Fruit fly (Drosophila melanogaster): ENCODE data around the gene mtd.
A peak's percentile ranks its signal among the peaks of the same experiment; 100 is the strongest.

mtd gene

dm6 chr3R:5389034-5389433, 38.8 kb upstream of the mtd start:
- no peak for TF ChIP-seq Lpt (GFP tag; optimal IDR thresholded peaks at IDR 0.05)
- no peak for TF ChIP-seq Eip93F (GFP tag; optimal IDR thresholded peaks at IDR 0.05)
- TF ChIP-seq CG6276 (GFP tag; optimal IDR thresholded peaks at IDR 0.05) = no peak
- no peak for TF ChIP-seq esn (GFP tag; optimal IDR thresholded peaks at IDR 0.05)
- TF ChIP-seq Met (GFP tag; optimal IDR thresholded peaks at IDR 0.05) = no peak
- TF ChIP-seq CG6808 (GFP tag; optimal IDR thresholded peaks at IDR 0.05) = no peak
- TF ChIP-seq CG6163 (GFP tag; IDR thresholded peaks at IDR 0.05) = no peak
- no peak for TF ChIP-seq dac (GFP tag; optimal IDR thresholded peaks at IDR 0.05)
- no peak for TF ChIP-seq CG9139 (GFP tag; optimal IDR thresholded peaks at IDR 0.05)
- TF ChIP-seq ss (GFP tag; optimal IDR thresholded peaks at IDR 0.05) = peak; percentile 35 to 37
- peak; percentile 32 for TF ChIP-seq CG1621 (tag; optimal IDR thresholded peaks at IDR 0.05)

- TF ChIP-seq Blimp-1 (GFP tag; optimal IDR thresholded peaks at IDR 0.05) (no peak), spab (GFP tag; optimal IDR thresholded peaks at IDR 0.05) (no peak), Lpt (GFP tag; optimal IDR thresholded peaks at IDR 0.05) (no peak), Gug (GFP tag; IDR thresholded peaks at IDR 0.05) (no peak), CG11902 (GFP tag; optimal IDR thresholded peaks at IDR 0.05) (no peak), acj6 (GFP tag; optimal IDR thresholded peaks at IDR 0.05) (no peak), CG10669 (GFP tag; optimal IDR thresholded peaks at IDR 0.05) (no peak), CG10631 (GFP tag; optimal IDR thresholded peaks at IDR 0.05) (no peak)
These were observed 37.8 kb upstream of the mtd start for dm6 chr3R:5387996-5388395.

- TF ChIP-seq CG8632 (GFP tag; optimal IDR thresholded peaks at IDR 0.05) (no peak), CG6792 (GFP tag; optimal IDR thresholded peaks at IDR 0.05) (no peak), svp (GFP tag) (no peak), CG3919 (GFP tag; optimal IDR thresholded peaks at IDR 0.05) (no peak), CG10631 (GFP tag; optimal IDR thresholded peaks at IDR 0.05) (no peak), CG32006 (GFP tag; optimal IDR thresholded peaks at IDR 0.05) (no peak), achi (GFP tag; optimal IDR thresholded peaks at IDR 0.05) (no peak)
These were observed 37.3 kb upstream of the mtd start, which contains the start of gene CG14668 for dm6 chr3R:5387564-5387963. Gene CG14668 (minus strand): TSS chr3R:5387664.

- TF ChIP-seq ss (GFP tag; optimal IDR thresholded peaks at IDR 0.05) (peak; percentile 16 to 37), CG11762 (GFP tag; optimal IDR thresholded peaks at IDR 0.05; ENCODE audit: insufficient read depth) (no peak), CG6792 (GFP tag; optimal IDR thresholded peaks at IDR 0.05) (no peak), pdm3 (GFP tag; optimal IDR thresholded peaks at IDR 0.05) (peak; percentile 25), Ets96B (tag; optimal IDR thresholded peaks at IDR 0.05) (no peak), Hr39 (GFP tag; optimal IDR thresholded peaks at IDR 0.05) (no peak), CG8319 (GFP tag; optimal IDR thresholded peaks at IDR 0.05) (no peak), OdsH (GFP tag; optimal IDR thresholded peaks at IDR 0.05) (no peak), fkh (GFP tag; optimal IDR thresholded peaks at IDR 0.05) (no peak), Eip75B (GFP tag; optimal IDR thresholded peaks at IDR 0.05) (peak; percentile 39), Hr38 (GFP tag; optimal IDR thresholded peaks at IDR 0.05) (no peak), svp (GFP tag) (no peak), CG9139 (GFP tag; optimal IDR thresholded peaks at IDR 0.05) (no peak), CG3032 (tag; optimal IDR thresholded peaks at IDR 0.05) (no peak), CG10631 (GFP tag; optimal IDR thresholded peaks at IDR 0.05) (no peak), CG32006 (GFP tag; optimal IDR thresholded peaks at IDR 0.05) (no peak), CG6808 (GFP tag; optimal IDR thresholded peaks at IDR 0.05) (peak; percentile 43), Eip78C (GFP tag) (peak; percentile 78), CG3919 (GFP tag; optimal IDR thresholded peaks at IDR 0.05) (no peak), Hr4 (GFP tag; optimal IDR thresholded peaks at IDR 0.05) (no peak), Lpt (GFP tag; optimal IDR thresholded peaks at IDR 0.05) (no peak), Sox15 (GFP tag; optimal IDR thresholded peaks at IDR 0.05) (no peak), esn (GFP tag; optimal IDR thresholded peaks at IDR 0.05) (no peak), Eip93F (GFP tag; optimal IDR thresholded peaks at IDR 0.05) (no peak), salr (GFP tag; optimal IDR thresholded peaks at IDR 0.05) (no peak)
These were observed 35.5 kb upstream of the mtd start for dm6 chr3R:5385761-5386160.
